Worm (Caenorhabditis elegans) whole organism, L4 larva: ENCODE data around the gene snf-11.

ENCODE experiments used
- ZK546.5 ChIP-seq, 2 experiments: sonication (generic microtip); optimal IDR thresholded peaks; 2 replicates each; lab custom pipeline; 2017; ENCODE audit warnings: missing biosample characterization in 2 of 2, missing genetic modification characterization in 2 of 2
- daf-8 ChIP-seq: fragments of 200-800 bp; sonication (Bioruptor generic); IDR thresholded peaks from 2 replicates; pipeline ENCODE4 v1.3.6; 2022; ENCODE audit warnings: missing genetic modification characterization, missing compliant biosample characterization
- mep-1 ChIP-seq: fragments of 150-350 bp; sonication (generic microtip); optimal IDR thresholded peaks from 3 replicates; lab custom pipeline; 2014; ENCODE audit warnings: missing biosample characterization, missing genetic modification characterization
- unc-130 ChIP-seq: sonication (generic microtip); optimal IDR thresholded peaks from 2 replicates; lab custom pipeline; 2016; ENCODE audit warnings: missing genetic modification reagents, missing genetic modification characterization, missing compliant biosample characterization
- ztf-11 ChIP-seq: fragments of 150-350 bp; optimal IDR thresholded peaks from 2 replicates; lab custom pipeline; 2014; ENCODE audit warnings: missing biosample characterization, missing genetic modification characterization

ce11 chrV:11272848-11273247, 35.4 kb downstream of the snf-11 start, which contains the start of gene clec-223:
- TF ChIP-seq mep-1 (tag; lab: Kevin White, UChicago) (no peak), daf-8 (no peak), ztf-11 (tag; lab: Kevin White, UChicago) (no peak), ZK546.5 (tag; optimal IDR thresholded peaks at IDR 0.05; lab: Kevin White, UChicago) (no peak), unc-130 (no peak)
